Worm (Caenorhabditis elegans) whole organism, L4 larva: ENCODE measurements around the gene msp-81.

ENCODE experiments used
- D1046.2 ChIP-seq: fragments of 200-800 bp; sonication (Bioruptor generic); IDR thresholded peaks from 2 replicates; pipeline ENCODE4 v1.3.6; 2022; ENCODE audit warnings: missing genetic modification characterization, missing compliant biosample characterization
- F10B5.3 ChIP-seq: sonication (generic microtip); optimal IDR thresholded peaks from 2 replicates; lab custom pipeline; 2016; ENCODE audit warnings: mild to moderate bottlenecking, missing genetic modification characterization, missing compliant biosample characterization
- F26F4.8 ChIP-seq: fragments of 200-800 bp; sonication (Bioruptor generic); conservative IDR thresholded peaks from 2 replicates; pipeline ENCODE4 v1.3.6; 2022; ENCODE audit warnings: missing genetic modification characterization, missing compliant biosample characterization
- T20F7.1 ChIP-seq: fragments of 200-800 bp; sonication (Bioruptor generic); optimal IDR thresholded peaks from 2 replicates; lab custom pipeline; 2018; ENCODE audit warnings: mild to moderate bottlenecking, missing genetic modification characterization, missing compliant biosample characterization
- T26A8.4 ChIP-seq: fragments of 200-800 bp; sonication (Bioruptor generic); IDR thresholded peaks from 2 replicates; pipeline ENCODE4 v1.3.6; 2022; ENCODE audit warnings: missing genetic modification characterization, missing compliant biosample characterization
- Y105C5A.15 ChIP-seq: fragments of 200-800 bp; sonication (Bioruptor generic); IDR thresholded peaks from 2 replicates; pipeline ENCODE4 v1.3.6; 2022; ENCODE audit warnings: missing genetic modification characterization, missing compliant biosample characterization
- Y75B8A.6 ChIP-seq: fragments of 200-800 bp; sonication (Bioruptor generic); IDR thresholded peaks from 2 replicates; pipeline ENCODE4 v1.3.6; 2022; ENCODE audit warnings: missing genetic modification reagents, missing genetic modification characterization, missing compliant biosample characterization
- ZK337.2 ChIP-seq: fragments of 200-800 bp; sonication (Bioruptor generic); IDR thresholded peaks from 2 replicates; pipeline ENCODE4 v1.3.6; 2022; ENCODE audit warnings: missing genetic modification reagents, missing genetic modification characterization, missing compliant biosample characterization
- ZK546.5 ChIP-seq, 2 experiments: sonication (generic microtip); optimal IDR thresholded peaks; 2 replicates each; lab custom pipeline; 2017; ENCODE audit warnings: missing biosample characterization in 2 of 2, missing genetic modification characterization in 2 of 2
- aly-2 ChIP-seq: sonication (generic microtip); optimal IDR thresholded peaks from 2 replicates; lab custom pipeline; 2018; ENCODE audit warnings: missing biosample characterization, missing genetic modification characterization
- ceh-20 ChIP-seq: fragments of 200-800 bp; sonication (Bioruptor generic); IDR thresholded peaks from 2 replicates; pipeline ENCODE4 v1.3.6; 2022; ENCODE audit warnings: missing genetic modification reagents, missing genetic modification characterization, missing compliant biosample characterization
- ceh-44 ChIP-seq: fragments of 200-800 bp; sonication (Bioruptor generic); IDR thresholded peaks from 2 replicates; pipeline ENCODE4 v1.3.6; 2022; ENCODE audit warnings: missing genetic modification reagents, missing genetic modification characterization, missing compliant biosample characterization
- ceh-62 ChIP-seq: sonication (generic microtip); optimal IDR thresholded peaks from 2 replicates; lab custom pipeline; 2017; ENCODE audit warnings: missing biosample characterization, missing genetic modification characterization
- ceh-82 ChIP-seq: sonication (generic microtip); optimal IDR thresholded peaks from 2 replicates; lab custom pipeline; 2017; ENCODE audit warnings: missing biosample characterization, missing genetic modification characterization
- cey-2 ChIP-seq: sonication (generic microtip); optimal IDR thresholded peaks from 3 replicates; lab custom pipeline; 2017; ENCODE audit warnings: missing genetic modification characterization, mild to moderate bottlenecking, missing compliant biosample characterization, antibody characterized with exemption, borderline replicate concordance; ENCODE audit not compliant: insufficient read depth
- ctbp-1 ChIP-seq: fragments of 200-800 bp; sonication (Bioruptor generic); IDR thresholded peaks from 2 replicates; pipeline ENCODE4 v1.3.6; 2022; ENCODE audit warnings: missing genetic modification reagents, missing genetic modification characterization, missing compliant biosample characterization
- dmd-6 ChIP-seq: fragments of 200-800 bp; sonication (Bioruptor generic); IDR thresholded peaks from 2 replicates; pipeline ENCODE4 v1.3.6; 2022; ENCODE audit warnings: missing genetic modification reagents, missing genetic modification characterization, missing compliant biosample characterization
- dpl-1 ChIP-seq: fragments of 150-350 bp; optimal IDR thresholded peaks from 2 replicates; lab custom pipeline; 2014; ENCODE audit warnings: missing biosample characterization, missing genetic modification reagents, missing genetic modification characterization
- dve-1 ChIP-seq: sonication (generic microtip); optimal IDR thresholded peaks from 2 replicates; lab custom pipeline; 2017; ENCODE audit warnings: antibody characterized with exemption, mild to moderate bottlenecking, missing genetic modification characterization, missing compliant biosample characterization; ENCODE audit not compliant: insufficient read depth
- egl-27 ChIP-seq: sonication (generic microtip); optimal IDR thresholded peaks from 3 replicates; lab custom pipeline; 2017; ENCODE audit warnings: missing biosample characterization, missing genetic modification reagents, missing genetic modification characterization
- egl-43 ChIP-seq: fragments of 200-800 bp; sonication (Bioruptor generic); IDR thresholded peaks from 2 replicates; pipeline ENCODE4 v1.3.6; 2022; ENCODE audit warnings: missing genetic modification reagents, missing genetic modification characterization, missing compliant biosample characterization
- gei-8 ChIP-seq: fragments of 200-800 bp; sonication (Bioruptor generic); optimal IDR thresholded peaks from 2 replicates; lab custom pipeline; 2018; ENCODE audit warnings: mild to moderate bottlenecking, missing genetic modification characterization, missing compliant biosample characterization
- hlh-11 ChIP-seq: fragments of 200-800 bp; sonication (Bioruptor generic); optimal IDR thresholded peaks from 2 replicates; lab custom pipeline; 2018; ENCODE audit warnings: mild to moderate bottlenecking, missing genetic modification characterization, missing compliant biosample characterization
- hlh-30 ChIP-seq: sonication (generic microtip); optimal IDR thresholded peaks from 2 replicates; lab custom pipeline; 2017; ENCODE audit warnings: antibody characterized with exemption, mild to moderate bottlenecking, missing genetic modification characterization, missing compliant biosample characterization; ENCODE audit not compliant: insufficient read depth
- hmg-1.1 ChIP-seq: fragments of 200-800 bp; sonication (Bioruptor generic); IDR thresholded peaks from 2 replicates; pipeline ENCODE4 v1.3.6; 2022; ENCODE audit warnings: missing genetic modification reagents, missing genetic modification characterization, missing compliant biosample characterization
- lin-39 ChIP-seq: fragments of 150-350 bp; optimal IDR thresholded peaks from 2 replicates; lab custom pipeline; 2014; ENCODE audit warnings: missing biosample characterization, missing genetic modification reagents, missing genetic modification characterization
- madf-9 ChIP-seq: fragments of 200-800 bp; sonication (Bioruptor generic); conservative IDR thresholded peaks from 2 replicates; pipeline ENCODE4 v1.3.6; 2022; ENCODE audit warnings: missing genetic modification reagents, missing genetic modification characterization, missing compliant biosample characterization
- mdl-1 ChIP-seq, 2 experiments: fragments of 150-350 bp in 1 of 2; sonication (generic microtip) in 1 of 2; optimal IDR thresholded peaks; 2 replicates each; lab custom pipeline; 2014 to 2017; ENCODE audit warnings: missing biosample characterization in 2 of 2, missing genetic modification characterization in 2 of 2
- mes-2 ChIP-seq: sonication (generic microtip); optimal IDR thresholded peaks from 2 replicates; lab custom pipeline; 2016; ENCODE audit warnings: missing genotype, mild to moderate bottlenecking, missing genetic modification characterization, missing compliant biosample characterization; ENCODE audit not compliant: poor library complexity, severe bottlenecking
- mxl-2 ChIP-seq: fragments of 200-800 bp; sonication (Bioruptor generic); conservative IDR thresholded peaks from 2 replicates; pipeline ENCODE4 v1.3.6; 2022; ENCODE audit warnings: missing genetic modification reagents, missing genetic modification characterization, missing compliant biosample characterization
- nhr-10 ChIP-seq: fragments of 150-350 bp; optimal IDR thresholded peaks from 2 replicates; lab custom pipeline; 2014; ENCODE audit warnings: missing biosample characterization, missing genetic modification characterization
- nhr-102 ChIP-seq: sonication (generic microtip); optimal IDR thresholded peaks from 2 replicates; lab custom pipeline; 2016; ENCODE audit warnings: mild to moderate bottlenecking, missing genetic modification characterization, moderate library complexity, missing compliant biosample characterization
- nhr-111 ChIP-seq: fragments of 200-800 bp; sonication (Bioruptor generic); optimal IDR thresholded peaks from 2 replicates; lab custom pipeline; 2018; ENCODE audit warnings: mild to moderate bottlenecking, missing genetic modification characterization, missing compliant biosample characterization
- nhr-237 ChIP-seq: sonication (generic microtip); optimal IDR thresholded peaks from 2 replicates; lab custom pipeline; 2017; ENCODE audit warnings: missing biosample characterization, missing genetic modification characterization
- nhr-28 ChIP-seq: fragments of 150-350 bp; optimal IDR thresholded peaks from 2 replicates; lab custom pipeline; 2014; ENCODE audit warnings: missing biosample characterization, missing genetic modification characterization
- nhr-76 ChIP-seq: fragments of 150-350 bp; optimal IDR thresholded peaks from 2 replicates; lab custom pipeline; 2014; ENCODE audit warnings: missing biosample characterization, missing genetic modification characterization
- pha-4 ChIP-seq, 2 experiments: fragments of 150-350 bp in 1 of 2; fragments of 200-800 bp in 1 of 2; sonication (Bioruptor generic) in 1 of 2; IDR thresholded peaks in 1 of 2; optimal IDR thresholded peaks in 1 of 2; 2 replicates each; pipeline versions ENCODE4 v1.3.6 to Lab custom; 2014 to 2022; ENCODE audit warnings: missing genetic modification characterization in 2 of 2, missing genetic modification reagents in 2 of 2, missing biosample characterization in 1 of 2, missing compliant biosample characterization in 1 of 2
- php-3 ChIP-seq: fragments of 200-800 bp; sonication (Bioruptor generic); IDR thresholded peaks from 2 replicates; pipeline ENCODE4 v1.3.6; 2022; ENCODE audit warnings: missing genetic modification reagents, missing genetic modification characterization, missing compliant biosample characterization
- pqm-1 ChIP-seq: sonication (generic microtip); optimal IDR thresholded peaks from 2 replicates; lab custom pipeline; 2017; ENCODE audit warnings: missing biosample characterization, missing genetic modification characterization
- saeg-2 ChIP-seq: fragments of 200-800 bp; sonication (Bioruptor generic); IDR thresholded peaks from 2 replicates; pipeline ENCODE4 v1.3.6; 2022; ENCODE audit warnings: missing genetic modification reagents, missing genetic modification characterization, missing compliant biosample characterization
- sdz-12 ChIP-seq: fragments of 200-800 bp; sonication (Bioruptor generic); optimal IDR thresholded peaks from 2 replicates; lab custom pipeline; 2018; ENCODE audit warnings: mild to moderate bottlenecking, missing genetic modification characterization, missing compliant biosample characterization
- set-16 ChIP-seq: fragments of 200-800 bp; sonication (Bioruptor generic); IDR thresholded peaks from 2 replicates; pipeline ENCODE4 v1.3.6; 2022; ENCODE audit warnings: missing genetic modification reagents, missing genetic modification characterization, missing compliant biosample characterization
- skn-1 ChIP-seq: fragments of 150-350 bp; optimal IDR thresholded peaks from 2 replicates; lab custom pipeline; 2014; ENCODE audit warnings: missing biosample characterization, missing genetic modification characterization
- snpc-4 ChIP-seq: fragments of 150-350 bp; optimal IDR thresholded peaks from 2 replicates; lab custom pipeline; 2014; ENCODE audit warnings: missing biosample characterization, missing genetic modification characterization
- tra-1 ChIP-seq: fragments of 200-800 bp; sonication (Bioruptor generic); IDR thresholded peaks from 2 replicates; pipeline ENCODE4 v1.3.6; 2022; ENCODE audit warnings: missing genetic modification reagents, missing genetic modification characterization, missing compliant biosample characterization
- unc-130 ChIP-seq: sonication (generic microtip); optimal IDR thresholded peaks from 2 replicates; lab custom pipeline; 2016; ENCODE audit warnings: missing genetic modification reagents, missing genetic modification characterization, missing compliant biosample characterization
- vab-7 ChIP-seq: fragments of 200-800 bp; sonication (Bioruptor generic); IDR thresholded peaks from 2 replicates; pipeline ENCODE4 v1.3.6; 2022; ENCODE audit warnings: missing genetic modification reagents, missing genetic modification characterization, missing compliant biosample characterization
- zag-1 ChIP-seq: fragments of 150-350 bp; optimal IDR thresholded peaks from 2 replicates; lab custom pipeline; 2014; ENCODE audit warnings: missing biosample characterization, missing genetic modification characterization
- zfp-2 ChIP-seq: sonication (generic microtip); optimal IDR thresholded peaks from 2 replicates; lab custom pipeline; 2016; ENCODE audit warnings: mild to moderate bottlenecking, missing genetic modification characterization, missing compliant biosample characterization
- zip-2 ChIP-seq: fragments of 150-350 bp; optimal IDR thresholded peaks from 2 replicates; lab custom pipeline; 2014; ENCODE audit warnings: missing biosample characterization, missing genetic modification characterization
- ztf-11 ChIP-seq: fragments of 150-350 bp; optimal IDR thresholded peaks from 2 replicates; lab custom pipeline; 2014; ENCODE audit warnings: missing biosample characterization, missing genetic modification characterization

The msp-81 gene

ce11 chrIV:9867915-9868314 lies 31.7 kb upstream of the msp-81 start (continued):
- no peak for TF ChIP-seq pqm-1
- TF ChIP-seq F10B5.3 (tag; lab: Kevin White, UChicago) = no peak
- TF ChIP-seq Y105C5A.15 (GFP tag; lab: Robert Waterston, UW) = no peak
- no peak for TF ChIP-seq ZK337.2 (GFP tag; lab: Robert Waterston, UW)
- TF ChIP-seq mes-2 = peak; percentile 41
- peak in 1 of 2 experiments; percentile 72 for TF ChIP-seq mdl-1 (tag; optimal IDR thresholded peaks at IDR 0.05; lab: Kevin White, UChicago)
- TF ChIP-seq nhr-10 (tag; lab: Kevin White, UChicago) = peak; percentile 14
- TF ChIP-seq unc-130 (GFP tag; lab: Kevin White, UChicago) = no peak
- TF ChIP-seq skn-1 (tag; lab: Kevin White, UChicago) = no peak
- no peak for TF ChIP-seq ztf-11 (tag; lab: Kevin White, UChicago)
- TF ChIP-seq F26F4.8 (GFP tag; lab: Robert Waterston, UW) = no peak
- TF ChIP-seq hlh-30 (tag; lab: Kevin White, UChicago) = peak; percentile 93
- no peak for TF ChIP-seq Y75B8A.6 (GFP tag; lab: Robert Waterston, UW)
- peak; percentile 52 for TF ChIP-seq nhr-102 (tag; lab: Kevin White, UChicago)
- TF ChIP-seq ceh-82 (tag; lab: Kevin White, UChicago) = no peak
- TF ChIP-seq zip-2 (tag; lab: Kevin White, UChicago) = no peak
- TF ChIP-seq D1046.2 = no peak
- no peak for TF ChIP-seq nhr-76 (tag; lab: Kevin White, UChicago)
- no peak for TF ChIP-seq madf-9
- peak; percentile 58; the same call in 1 of the 2 replicates for TF ChIP-seq ceh-20 (GFP tag; lab: Robert Waterston, UW)
- TF ChIP-seq lin-39 (tag; lab: Kevin White, UChicago) = no peak
- no peak for TF ChIP-seq egl-27 (tag; lab: Kevin White, UChicago)
- peak; percentile 75 for TF ChIP-seq gei-8 (GFP tag; lab: Kevin White, UChicago)
- no peak for TF ChIP-seq zfp-2 (tag; lab: Kevin White, UChicago)
- no peak for TF ChIP-seq T26A8.4 (GFP tag; lab: Robert Waterston, UW)
- no peak for TF ChIP-seq ceh-62 (tag; lab: Kevin White, UChicago)
- TF ChIP-seq T20F7.1 (GFP tag; lab: Kevin White, UChicago) = peak; percentile 29
- TF ChIP-seq set-16 (GFP tag; lab: Robert Waterston, UW) = no peak
- no peak for TF ChIP-seq zag-1 (tag; lab: Kevin White, UChicago)
- no peak for TF ChIP-seq nhr-111 (GFP tag; lab: Kevin White, UChicago)
- peak; percentile 49 for TF ChIP-seq dpl-1
- no peak for TF ChIP-seq saeg-2
- TF ChIP-seq ctbp-1 (GFP tag; lab: Robert Waterston, UW) = no peak
- no peak for TF ChIP-seq sdz-12
- no peak for TF ChIP-seq hmg-1.1 (GFP tag; lab: Robert Waterston, UW)
- no peak for TF ChIP-seq pha-4 (GFP tag; IDR thresholded peaks at IDR 0.05; lab: Robert Waterston, UW)
- no peak for TF ChIP-seq pha-4 (tag; optimal IDR thresholded peaks at IDR 0.05; lab: Kevin White, UChicago)
- peak; percentile 94 for TF ChIP-seq cey-2 (tag; lab: Kevin White, UChicago)
- TF ChIP-seq hlh-11 (tag; lab: Kevin White, UChicago) = peak; percentile 90
- TF ChIP-seq php-3 (GFP tag; lab: Robert Waterston, UW) = no peak
- TF ChIP-seq nhr-28 = peak; percentile 92
- no peak for TF ChIP-seq aly-2 (tag; lab: Kevin White, UChicago)
- peak; percentile 24; the same call in 1 of the 2 replicates for TF ChIP-seq tra-1 (GFP tag; lab: Robert Waterston, UW)
- TF ChIP-seq egl-43 = no peak
- TF ChIP-seq snpc-4 (tag; lab: Kevin White, UChicago) = no peak
- TF ChIP-seq ceh-44 = no peak
- peak; percentile 6 for TF ChIP-seq dve-1 (tag; lab: Kevin White, UChicago)
- TF ChIP-seq vab-7 = no peak
- TF ChIP-seq dmd-6 = peak; percentile 79
- no peak for TF ChIP-seq nhr-237 (tag; lab: Kevin White, UChicago)
- no peak for TF ChIP-seq ZK546.5 (tag; optimal IDR thresholded peaks at IDR 0.05; lab: Kevin White, UChicago)
- TF ChIP-seq mxl-2 (GFP tag; lab: Robert Waterston, UW) = no peak
